Worm (Caenorhabditis elegans): ENCODE data around the gene F32D8.5.
A peak's percentile ranks its signal among the peaks of the same experiment; 100 is the strongest.

ce11 chrV:10938739-10939138 is 44.1 kb downstream of the F32D8.5 start, which contains the start of gene F17C11.11:
- TF ChIP-seq fos-1 (tag; optimal IDR thresholded peaks at IDR 0.05) = no peak
- peak in 1 of 2 experiments; percentile 32 for TF ChIP-seq mdl-1 (tag; optimal IDR thresholded peaks at IDR 0.05)
- TF ChIP-seq fkh-10 (GFP tag; optimal IDR thresholded peaks at IDR 0.05) = no peak
- no peak for TF ChIP-seq nhr-11 (tag; optimal IDR thresholded peaks at IDR 0.05)
- TF ChIP-seq dsc-1 (tag; optimal IDR thresholded peaks at IDR 0.05) = no peak
- TF ChIP-seq nhr-77 (tag; optimal IDR thresholded peaks at IDR 0.05) = no peak
- TF ChIP-seq zag-1 (tag; optimal IDR thresholded peaks at IDR 0.05) = no peak
- TF ChIP-seq blmp-1 (tag; optimal IDR thresholded peaks at IDR 0.05) = no peak
- TF ChIP-seq nhr-76 (tag; optimal IDR thresholded peaks at IDR 0.05) = no peak
- TF ChIP-seq rnt-1 (tag; optimal IDR thresholded peaks at IDR 0.05) = peak; percentile 52
